Worm (Caenorhabditis elegans) whole organism, late embryonic: ENCODE results near the gene bli-1.

Source experiments
- C08G9.2 ChIP-seq: sonication (generic microtip); optimal IDR thresholded peaks from 2 replicates; lab custom pipeline; 2016; ENCODE audit warnings: mild to moderate bottlenecking, missing genetic modification characterization, moderate library complexity, missing compliant biosample characterization
- C38D4.7 ChIP-seq: fragments of 200-800 bp; sonication (Bioruptor generic); optimal IDR thresholded peaks from 2 replicates; lab custom pipeline; 2018; ENCODE audit warnings: mild to moderate bottlenecking, missing genetic modification characterization, moderate library complexity, missing compliant biosample characterization
- F13H6.1 ChIP-seq: sonication (generic microtip); optimal IDR thresholded peaks from 2 replicates; lab custom pipeline; 2016; ENCODE audit warnings: missing genetic modification characterization, missing compliant biosample characterization
- K02D7.2 ChIP-seq: sonication (generic microtip); optimal IDR thresholded peaks from 2 replicates; lab custom pipeline; 2017; ENCODE audit warnings: mild to moderate bottlenecking, missing genetic modification characterization, missing compliant biosample characterization
- T23F11.4 ChIP-seq: fragments of 200-800 bp; sonication (Bioruptor generic); optimal IDR thresholded peaks from 2 replicates; lab custom pipeline; 2018; ENCODE audit warnings: mild to moderate bottlenecking, missing genetic modification characterization, missing compliant biosample characterization
- ahr-1 ChIP-seq: sonication (generic microtip); optimal IDR thresholded peaks from 2 replicates; lab custom pipeline; 2016; ENCODE audit warnings: missing genetic modification characterization, missing compliant biosample characterization
- ama-1 ChIP-seq: fragments of 150-350 bp; optimal IDR thresholded peaks from 2 replicates; lab custom pipeline; 2014
- ceh-14 ChIP-seq: sonication (generic microtip); optimal IDR thresholded peaks from 2 replicates; lab custom pipeline; 2016; ENCODE audit warnings: missing genotype, missing genetic modification characterization, missing compliant biosample characterization
- ceh-2 ChIP-seq: sonication (generic microtip); optimal IDR thresholded peaks from 2 replicates; lab custom pipeline; 2016; ENCODE audit warnings: missing genotype, missing genetic modification characterization, missing compliant biosample characterization
- ceh-22 ChIP-seq: sonication (generic microtip); optimal IDR thresholded peaks from 2 replicates; lab custom pipeline; 2017; ENCODE audit warnings: missing biosample characterization, missing genetic modification characterization
- ceh-24 ChIP-seq: sonication (generic microtip); optimal IDR thresholded peaks from 2 replicates; lab custom pipeline; 2016; ENCODE audit warnings: mild to moderate bottlenecking, missing genetic modification characterization, missing compliant biosample characterization
- ceh-34 ChIP-seq: sonication (generic microtip); optimal IDR thresholded peaks from 2 replicates; lab custom pipeline; 2016; ENCODE audit warnings: mild to moderate bottlenecking, missing genetic modification characterization, missing compliant biosample characterization
- ceh-45 ChIP-seq: fragments of 200-800 bp; sonication (Bioruptor generic); IDR thresholded peaks from 2 replicates; pipeline ENCODE4 v1.3.6; 2022; ENCODE audit warnings: missing genetic modification reagents, missing genetic modification characterization, missing compliant biosample characterization
- ceh-6 ChIP-seq: fragments of 200-800 bp; sonication (Bioruptor generic); optimal IDR thresholded peaks from 2 replicates; lab custom pipeline; 2018; ENCODE audit warnings: mild to moderate bottlenecking, missing genetic modification characterization, missing compliant biosample characterization
- ceh-9 ChIP-seq: sonication (generic microtip); optimal IDR thresholded peaks from 2 replicates; lab custom pipeline; 2016; ENCODE audit warnings: mild to moderate bottlenecking, missing genetic modification characterization, inconsistent platforms, missing compliant biosample characterization
- dve-1 ChIP-seq: sonication (generic microtip); optimal IDR thresholded peaks from 2 replicates; lab custom pipeline; 2017; ENCODE audit warnings: antibody characterized with exemption, mild to moderate bottlenecking, missing genetic modification characterization, missing compliant biosample characterization
- elt-2 ChIP-seq: sonication (generic microtip); optimal IDR thresholded peaks from 2 replicates; lab custom pipeline; 2016; ENCODE audit warnings: missing genetic modification reagents, missing genetic modification characterization, missing compliant biosample characterization
- elt-4 ChIP-seq: sonication (generic microtip); optimal IDR thresholded peaks from 2 replicates; lab custom pipeline; 2016; ENCODE audit warnings: missing genetic modification characterization, missing compliant biosample characterization
- fax-1 ChIP-seq: sonication (generic microtip); optimal IDR thresholded peaks from 2 replicates; lab custom pipeline; 2016; ENCODE audit warnings: missing genotype, missing genetic modification characterization, missing compliant biosample characterization
- fkh-10 ChIP-seq: fragments of 150-350 bp; optimal IDR thresholded peaks from 2 replicates; lab custom pipeline; 2014; ENCODE audit warnings: missing biosample characterization, missing genetic modification reagents, missing genetic modification characterization
- gmeb-2 ChIP-seq: sonication (generic microtip); optimal IDR thresholded peaks from 2 replicates; lab custom pipeline; 2016; ENCODE audit warnings: missing genetic modification characterization, inconsistent platforms, missing compliant biosample characterization
- hlh-13 ChIP-seq: fragments of 200-800 bp; sonication (Bioruptor generic); optimal IDR thresholded peaks from 2 replicates; lab custom pipeline; 2018; ENCODE audit warnings: mild to moderate bottlenecking, missing genetic modification characterization, missing compliant biosample characterization
- hlh-30 ChIP-seq: sonication (generic microtip); optimal IDR thresholded peaks from 2 replicates; lab custom pipeline; 2017; ENCODE audit warnings: antibody characterized with exemption, missing genetic modification characterization, missing compliant biosample characterization; ENCODE audit not compliant: insufficient read depth
- nfya-1 ChIP-seq: sonication (generic microtip); optimal IDR thresholded peaks from 2 replicates; lab custom pipeline; 2017; ENCODE audit warnings: missing genetic modification characterization, mild to moderate bottlenecking, missing compliant biosample characterization, antibody characterized with exemption, moderate library complexity
- nhr-232 ChIP-seq: sonication (generic microtip); optimal IDR thresholded peaks from 2 replicates; lab custom pipeline; 2016; ENCODE audit warnings: missing genetic modification characterization, missing compliant biosample characterization
- npax-4 ChIP-seq: sonication (generic microtip); optimal IDR thresholded peaks from 2 replicates; lab custom pipeline; 2016; ENCODE audit warnings: missing genetic modification characterization, missing compliant biosample characterization
- pag-3 ChIP-seq: sonication (generic microtip); optimal IDR thresholded peaks from 2 replicates; lab custom pipeline; 2016; ENCODE audit warnings: missing compliant biosample characterization, missing genetic modification characterization, borderline replicate concordance
- pax-1 ChIP-seq: fragments of 150-350 bp; optimal IDR thresholded peaks from 2 replicates; lab custom pipeline; 2014; ENCODE audit warnings: missing biosample characterization, missing genetic modification characterization
- ref-2 ChIP-seq: sonication (generic microtip); optimal IDR thresholded peaks from 2 replicates; lab custom pipeline; 2016; ENCODE audit warnings: missing genetic modification characterization, missing compliant biosample characterization
- sox-2 ChIP-seq: fragments of 200-800 bp; sonication (Bioruptor generic); IDR thresholded peaks from 2 replicates; pipeline ENCODE4 v1.3.6; 2022; ENCODE audit warnings: missing genetic modification reagents, missing genetic modification characterization, missing compliant biosample characterization
- sox-4 ChIP-seq: sonication (generic microtip); optimal IDR thresholded peaks from 2 replicates; lab custom pipeline; 2017; ENCODE audit warnings: mild to moderate bottlenecking, missing genetic modification characterization, inconsistent platforms, missing compliant biosample characterization
- tbx-2 ChIP-seq: sonication (generic microtip); optimal IDR thresholded peaks from 2 replicates; lab custom pipeline; 2016; ENCODE audit warnings: missing genetic modification characterization, missing compliant biosample characterization
- tbx-7 ChIP-seq: sonication (generic microtip); optimal IDR thresholded peaks from 2 replicates; lab custom pipeline; 2016; ENCODE audit warnings: missing genotype, missing genetic modification characterization, missing compliant biosample characterization
- ttx-3 ChIP-seq: sonication (generic microtip); optimal IDR thresholded peaks from 2 replicates; lab custom pipeline; 2016; ENCODE audit warnings: missing genetic modification reagents, missing genetic modification characterization, missing compliant biosample characterization
- unc-3 ChIP-seq, 2 experiments: fragments of 200-800 bp in 1 of 2; sonication (Bioruptor generic) in 1 of 2; sonication (generic microtip) in 1 of 2; conservative IDR thresholded peaks in 1 of 2; optimal IDR thresholded peaks in 1 of 2; 2 replicates each; pipeline versions ENCODE4 v1.3.6 to Lab custom; 2016 to 2022; ENCODE audit warnings: missing compliant biosample characterization in 2 of 2, missing genetic modification characterization in 2 of 2, missing genetic modification reagents in 1 of 2
- zip-5 ChIP-seq: sonication (generic microtip); optimal IDR thresholded peaks from 2 replicates; lab custom pipeline; 2016; ENCODE audit warnings: missing genetic modification characterization, missing compliant biosample characterization

Gene bli-1

ce11 chrII:10708660-10709059 is at the start of gene bli-1:
TSS of gene bli-1 (plus strand) at chrII:10708960.
- no peak for TF ChIP-seq K02D7.2 (tag; lab: Kevin White, UChicago)
- TF ChIP-seq elt-2 (tag; lab: Kevin White, UChicago), result no peak
- TF ChIP-seq ceh-2 (tag; lab: Kevin White, UChicago), result no peak
- no peak for TF ChIP-seq ceh-22 (tag; lab: Kevin White, UChicago)
- no peak for TF ChIP-seq nfya-1 (tag; lab: Kevin White, UChicago)
- no peak for TF ChIP-seq nhr-232 (tag; lab: Kevin White, UChicago)
- no peak for TF ChIP-seq pag-3 (tag; lab: Kevin White, UChicago)
- no peak for TF ChIP-seq ceh-14 (tag; lab: Kevin White, UChicago)
- TF ChIP-seq ceh-34 (tag; lab: Kevin White, UChicago), result no peak
- no peak for TF ChIP-seq sox-4 (tag; lab: Kevin White, UChicago)
- no peak for TF ChIP-seq hlh-13 (GFP tag; lab: Kevin White, UChicago)
- TF ChIP-seq ahr-1 (tag; lab: Kevin White, UChicago), result no peak
- no peak for TF ChIP-seq tbx-2
- TF ChIP-seq ama-1, result no peak
- TF ChIP-seq ceh-6 (GFP tag; lab: Kevin White, UChicago), result no peak
- no peak for TF ChIP-seq fkh-10 (GFP tag; lab: Kevin White, UChicago)
- no peak for TF ChIP-seq ceh-9 (tag; lab: Kevin White, UChicago)
- no peak for TF ChIP-seq zip-5 (tag; lab: Kevin White, UChicago)

- no peak for TF ChIP-seq elt-4 (tag; lab: Kevin White, UChicago)
- TF ChIP-seq sox-2 (GFP tag; lab: Robert Waterston, UW), result no peak
- no peak for TF ChIP-seq fax-1 (tag; lab: Kevin White, UChicago)
- TF ChIP-seq ama-1, result no peak
- TF ChIP-seq pax-1, result no peak
- TF ChIP-seq ceh-24 (tag; lab: Kevin White, UChicago), result no peak
- no peak for TF ChIP-seq ref-2 (tag; lab: Kevin White, UChicago)
- no peak for TF ChIP-seq npax-4 (tag; lab: Kevin White, UChicago)
- no peak for TF ChIP-seq ceh-2 (tag; lab: Kevin White, UChicago)
- TF ChIP-seq ceh-22 (tag; lab: Kevin White, UChicago), result no peak
- TF ChIP-seq gmeb-2 (tag; lab: Kevin White, UChicago), result no peak
- TF ChIP-seq C38D4.7 (GFP tag; lab: Kevin White, UChicago), result no peak
- no peak for TF ChIP-seq hlh-30
- no peak for TF ChIP-seq dve-1 (tag; lab: Kevin White, UChicago)
- TF ChIP-seq F13H6.1 (tag; lab: Kevin White, UChicago), result no peak
- no peak for TF ChIP-seq ceh-45 (GFP tag; lab: Robert Waterston, UW)
- TF ChIP-seq C08G9.2, result no peak
- TF ChIP-seq sox-4 (tag; lab: Kevin White, UChicago), result no peak
- TF ChIP-seq, all 69 proteins: peak for 0
Measured at ce11 chrII:10659585-10659984, 49.2 kb upstream of the bli-1 start.

ce11 chrII:10660892-10661291 is 47.9 kb upstream of the bli-1 start, which contains the start of gene marc-2:
TSS of gene marc-2 (minus strand) at chrII:10660992.
- TF ChIP-seq C38D4.7 (GFP tag; lab: Kevin White, UChicago) (no peak), unc-3 (GFP tag; conservative IDR thresholded peaks at IDR 0.05; lab: Robert Waterston, UW) (no peak), unc-3 (tag; optimal IDR thresholded peaks at IDR 0.05; lab: Kevin White, UChicago) (no peak), ceh-14 (tag; lab: Kevin White, UChicago) (no peak), ttx-3 (tag; lab: Kevin White, UChicago) (no peak), T23F11.4 (no peak), tbx-7 (tag; lab: Kevin White, UChicago) (no peak)
